Worm (Caenorhabditis elegans) whole organism, midembryonic: ENCODE data around the gene srd-41.
A peak's percentile ranks its signal among the peaks of the same experiment; 100 is the strongest.

Experiments
- T22C8.4 ChIP-seq: fragments of 200-800 bp; sonication (Bioruptor generic); IDR thresholded peaks from 2 replicates; pipeline ENCODE4 v1.3.6; 2022; ENCODE audit warnings: missing genetic modification characterization, missing compliant biosample characterization
- med-1 ChIP-seq: sonication (generic microtip); optimal IDR thresholded peaks from 2 replicates; lab custom pipeline; 2017; ENCODE audit warnings: missing genetic modification characterization, mild to moderate bottlenecking, missing compliant biosample characterization, antibody characterized with exemption, missing genetic modification reagents; ENCODE audit not compliant: insufficient read depth

ce11 chrX:12362951-12363486, 36.5 kb downstream of the srd-41 start:
- peak; percentile 12 for TF ChIP-seq med-1 (GFP tag; lab: Kevin White, UChicago)
- TF ChIP-seq T22C8.4 = peak; percentile 91
